Worm (Caenorhabditis elegans) whole organism, midembryonic: ENCODE data around the gene tat-6.
"Not testable (repeated sequence)": the region's sequence is repeated elsewhere in the genome, so short reads cannot be mapped to it uniquely, and the experiment has no call there.

Experiments
- T22C8.4 ChIP-seq: fragments of 200-800 bp; sonication (Bioruptor generic); IDR thresholded peaks from 2 replicates; pipeline ENCODE4 v1.3.6; 2022; ENCODE audit warnings: missing genetic modification characterization, missing compliant biosample characterization
- cog-1 ChIP-seq: sonication (generic microtip); optimal IDR thresholded peaks from 2 replicates; lab custom pipeline; 2016; ENCODE audit warnings: missing genetic modification characterization, missing compliant biosample characterization
- flt-1 ChIP-seq: fragments of 200-800 bp; sonication (Bioruptor generic); IDR thresholded peaks from 2 replicates; pipeline ENCODE4 v1.3.6; 2022; ENCODE audit warnings: missing genetic modification characterization, missing compliant biosample characterization
- klf-2 ChIP-seq: fragments of 200-800 bp; sonication (Bioruptor generic); conservative IDR thresholded peaks from 2 replicates; pipeline ENCODE4 v1.3.6; 2022; ENCODE audit warnings: missing genetic modification reagents, missing genetic modification characterization, missing compliant biosample characterization
- med-1 ChIP-seq: sonication (generic microtip); optimal IDR thresholded peaks from 2 replicates; lab custom pipeline; 2017; ENCODE audit warnings: missing genetic modification characterization, mild to moderate bottlenecking, missing compliant biosample characterization, antibody characterized with exemption, missing genetic modification reagents; ENCODE audit not compliant: insufficient read depth
- ref-1 ChIP-seq: fragments of 200-800 bp; sonication (Bioruptor generic); conservative IDR thresholded peaks from 2 replicates; pipeline ENCODE4 v1.3.6; 2022; ENCODE audit warnings: missing genetic modification reagents, missing genetic modification characterization, missing compliant biosample characterization
- tab-1 ChIP-seq: fragments of 200-800 bp; sonication (Bioruptor generic); IDR thresholded peaks from 2 replicates; pipeline ENCODE4 v1.3.6; 2022; ENCODE audit warnings: missing genetic modification characterization, missing compliant biosample characterization
- ztf-23 ChIP-seq: fragments of 200-800 bp; sonication (Bioruptor generic); IDR thresholded peaks from 2 replicates; pipeline ENCODE4 v1.3.6; 2022; ENCODE audit warnings: missing genetic modification reagents, missing genetic modification characterization, missing compliant biosample characterization
- ztf-29 ChIP-seq: fragments of 200-800 bp; sonication (Bioruptor generic); IDR thresholded peaks from 2 replicates; pipeline ENCODE4 v1.3.6; 2022; ENCODE audit warnings: missing genetic modification reagents, missing genetic modification characterization, missing compliant biosample characterization

Gene tat-6

ce11 chrV:3128803-3129202 lies at the start of gene tat-6:
Gene tat-6 (plus strand): TSS chrV:3129103.
- no peak for TF ChIP-seq klf-2 (GFP tag; lab: Robert Waterston, UW)
- TF ChIP-seq cog-1 (tag; lab: Kevin White, UChicago): no peak

- TF ChIP-seq cog-1 (tag; lab: Kevin White, UChicago) (no peak), T22C8.4 (GFP tag; lab: Robert Waterston, UW) (no peak), ztf-29 (GFP tag; lab: Robert Waterston, UW) (no peak), klf-2 (GFP tag; lab: Robert Waterston, UW) (no peak), tab-1 (GFP tag; lab: Robert Waterston, UW) (no peak), med-1 (GFP tag; lab: Kevin White, UChicago) (no peak), ref-1 (no peak), ztf-23 (GFP tag; lab: Robert Waterston, UW) (no peak), flt-1 (no peak)
Measured at ce11 chrV:3080792-3081191, 48.1 kb upstream of the tat-6 start, which contains the start of gene srt-5. Gene srt-5 (minus strand): TSS chrV:3080892.

ce11 chrV:3081471-3081870 lies 47.4 kb upstream of the tat-6 start, which contains the start of gene srt-7:
Gene srt-7 (plus strand): TSS chrV:3081771.
- no peak for TF ChIP-seq ref-1
- no peak for TF ChIP-seq ztf-29 (GFP tag; lab: Robert Waterston, UW)
- no peak for TF ChIP-seq cog-1 (tag; lab: Kevin White, UChicago)
- no peak for TF ChIP-seq T22C8.4 (GFP tag; lab: Robert Waterston, UW)
- TF ChIP-seq tab-1 (GFP tag; lab: Robert Waterston, UW): no peak

DNA sequence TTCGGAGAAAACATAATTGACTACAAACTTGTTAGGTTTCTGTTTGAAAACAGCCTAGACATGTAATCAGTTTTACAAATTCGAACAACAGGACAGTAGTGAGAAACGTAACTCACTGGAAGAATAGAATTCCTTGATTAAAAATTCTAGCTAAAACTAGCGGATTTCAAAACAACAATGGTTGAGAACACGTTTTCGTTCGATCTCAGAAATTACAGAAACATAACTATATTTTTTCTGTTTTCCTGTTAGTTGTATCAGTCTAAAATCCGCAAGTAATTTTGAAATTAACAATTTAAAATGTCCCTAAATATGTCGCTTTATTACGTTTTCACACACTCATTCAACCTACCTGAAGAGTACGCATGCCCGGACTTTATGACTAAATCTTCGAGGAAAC lies 42.6 kb upstream of the tat-6 start, which contains the start of gene srt-8:
srt-8 (plus strand) TSS at position 301 of the 400 bp plus-strand sequence.
- TF ChIP-seq T22C8.4 (GFP tag; lab: Robert Waterston, UW) (no peak), ref-1 (no peak), tab-1 (GFP tag; lab: Robert Waterston, UW) (no peak), ztf-29 (GFP tag; lab: Robert Waterston, UW) (no peak), klf-2 (GFP tag; lab: Robert Waterston, UW) (no peak), med-1 (GFP tag; lab: Kevin White, UChicago) (no peak), ztf-23 (GFP tag; lab: Robert Waterston, UW) (no peak), flt-1 (no peak), cog-1 (tag; lab: Kevin White, UChicago) (no peak)

ce11 chrV:3088768-3089167 lies 40.1 kb upstream of the tat-6 start, which contains the start of gene acs-21:
Gene acs-21 (plus strand): TSS chrV:3089068.
- TF ChIP-seq flt-1: no peak
- TF ChIP-seq ztf-23 (GFP tag; lab: Robert Waterston, UW): no peak

- TF ChIP-seq klf-2 (GFP tag; lab: Robert Waterston, UW) (no peak), ztf-29 (GFP tag; lab: Robert Waterston, UW) (no peak), cog-1 (tag; lab: Kevin White, UChicago) (no peak), ref-1 (no peak), tab-1 (GFP tag; lab: Robert Waterston, UW) (no peak), flt-1 (no peak), med-1 (GFP tag; lab: Kevin White, UChicago) (no peak), ztf-23 (GFP tag; lab: Robert Waterston, UW) (no peak), T22C8.4 (GFP tag; lab: Robert Waterston, UW) (no peak)
Measured at ce11 chrV:3094351-3094750, 34.6 kb upstream of the tat-6 start, which contains the start of gene cyp-33C9. Gene cyp-33C9 (minus strand): TSS chrV:3094561.

DNA sequence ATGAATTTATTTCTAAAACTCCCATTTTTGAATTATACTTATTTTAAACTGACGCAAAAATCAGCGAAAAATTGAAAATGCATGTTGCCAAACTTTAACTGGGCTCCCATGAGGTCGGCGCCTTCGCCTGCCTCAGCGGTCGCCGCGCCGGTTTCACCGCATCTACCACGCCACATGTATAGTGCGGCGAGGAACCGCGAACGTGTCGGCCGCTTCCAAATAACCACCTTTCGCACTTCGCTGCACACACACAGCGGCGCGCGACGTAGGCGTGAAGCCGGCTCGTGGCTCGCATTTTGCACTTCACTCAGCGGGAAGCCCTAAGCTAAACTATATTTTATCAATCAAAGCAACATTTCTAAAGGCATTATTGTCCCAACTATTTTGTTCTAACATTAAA lies 28.4 kb upstream of the tat-6 start:
- TF ChIP-seq T22C8.4 (GFP tag; lab: Robert Waterston, UW) (no peak), cog-1 (tag; lab: Kevin White, UChicago) (no peak), tab-1 (GFP tag; lab: Robert Waterston, UW) (no peak), ref-1 (no peak), ztf-29 (GFP tag; lab: Robert Waterston, UW) (no peak), flt-1 (no peak), klf-2 (GFP tag; lab: Robert Waterston, UW) (no peak), med-1 (GFP tag; lab: Kevin White, UChicago) (no peak), ztf-23 (GFP tag; lab: Robert Waterston, UW) (no peak)

ce11 chrV:3102049-3102448 lies 26.9 kb upstream of the tat-6 start, which contains the start of gene Y73C8C.4:
Gene Y73C8C.4 (minus strand): TSS chrV:3102149.
- not testable (repeated sequence) for TF ChIP-seq T22C8.4 (GFP tag; lab: Robert Waterston, UW); ztf-29 (GFP tag; lab: Robert Waterston, UW); flt-1

- no peak for TF ChIP-seq klf-2 (GFP tag; lab: Robert Waterston, UW)
- no peak for TF ChIP-seq T22C8.4 (GFP tag; lab: Robert Waterston, UW)
Measured at ce11 chrV:3104134-3104533, 24.8 kb upstream of the tat-6 start, which contains the start of gene str-66. Gene str-66 (minus strand): TSS chrV:3104234.

DNA sequence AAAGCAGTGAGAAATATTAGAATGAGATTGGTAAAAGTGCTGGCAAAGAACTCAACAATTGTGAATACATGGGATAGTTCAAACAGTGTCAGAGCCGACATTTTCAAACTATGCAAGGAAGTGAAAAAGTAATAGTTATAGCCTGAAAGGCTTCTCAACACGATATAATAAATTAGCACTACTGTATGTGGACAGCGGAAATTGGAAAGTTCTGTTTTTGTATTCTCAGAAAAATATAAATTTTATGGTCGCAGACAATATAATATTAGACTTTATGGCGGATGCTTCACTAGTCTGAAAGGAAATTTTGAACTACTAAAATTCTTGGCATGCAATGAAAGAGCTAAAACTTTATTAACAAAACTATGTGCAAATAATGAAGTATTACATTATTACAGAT lies 23.1 kb upstream of the tat-6 start, which contains the start of gene str-69:
str-69 (minus strand) TSS at position 101 of the 400 bp plus-strand sequence.
- TF ChIP-seq klf-2 (GFP tag; lab: Robert Waterston, UW) (no peak), ztf-29 (GFP tag; lab: Robert Waterston, UW) (no peak), ref-1 (no peak), med-1 (GFP tag; lab: Kevin White, UChicago) (no peak), ztf-23 (GFP tag; lab: Robert Waterston, UW) (no peak)

DNA sequence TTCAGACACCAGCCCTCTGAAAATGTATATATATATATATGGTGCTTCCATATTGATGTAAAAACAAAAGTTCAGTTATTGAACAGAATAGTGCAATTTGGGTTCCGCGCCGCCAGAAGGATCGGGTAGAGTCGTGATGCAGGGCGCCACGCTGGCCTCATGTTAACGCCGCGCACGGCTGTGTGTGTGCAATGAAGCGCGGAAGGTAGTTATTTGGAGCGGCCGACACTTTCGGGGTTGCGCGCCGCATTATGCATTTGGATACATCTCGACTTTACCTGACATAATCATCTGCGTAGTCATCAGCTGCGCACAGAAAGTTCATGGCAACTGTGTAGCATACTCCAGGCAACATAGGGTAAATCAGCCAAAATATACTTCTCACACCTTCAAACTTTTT lies 22.1 kb upstream of the tat-6 start:
- TF ChIP-seq ztf-23 (GFP tag; lab: Robert Waterston, UW): no peak
- TF ChIP-seq tab-1 (GFP tag; lab: Robert Waterston, UW): no peak
- TF ChIP-seq med-1 (GFP tag; lab: Kevin White, UChicago): no peak
- no peak for TF ChIP-seq ztf-29 (GFP tag; lab: Robert Waterston, UW)
